Worm (Caenorhabditis elegans) whole organism, young adult: Measurements from ENCODE around the gene T20B12.3.
A peak's percentile ranks its signal among the peaks of the same experiment; 100 is the strongest.

Source experiments
- B0019.2 ChIP-seq: fragments of 200-800 bp; sonication (Bioruptor generic); conservative IDR thresholded peaks from 2 replicates; pipeline ENCODE4 v1.3.6; 2022; ENCODE audit warnings: missing genetic modification reagents, missing genetic modification characterization, missing compliant biosample characterization
- F10E7.11 ChIP-seq: sonication (generic microtip); optimal IDR thresholded peaks from 2 replicates; lab custom pipeline; 2017; ENCODE audit warnings: mild to moderate bottlenecking, missing genetic modification characterization, moderate library complexity, missing compliant biosample characterization
- F33H1.4 ChIP-seq: fragments of 200-800 bp; sonication (Bioruptor generic); IDR thresholded peaks from 2 replicates; pipeline ENCODE4 v1.3.6; 2022; ENCODE audit warnings: missing genetic modification reagents, missing genetic modification characterization, missing compliant biosample characterization
- F37B4.10 ChIP-seq: fragments of 200-800 bp; sonication (Bioruptor generic); IDR thresholded peaks from 2 replicates; pipeline ENCODE4 v1.3.6; 2022; ENCODE audit warnings: missing genetic modification characterization, missing compliant biosample characterization
- F39B2.1 ChIP-seq: fragments of 200-800 bp; sonication (Bioruptor generic); IDR thresholded peaks from 2 replicates; pipeline ENCODE4 v1.3.6; 2022; ENCODE audit warnings: missing genetic modification reagents, missing genetic modification characterization, missing compliant biosample characterization
- F49E8.2 ChIP-seq: sonication (generic microtip); optimal IDR thresholded peaks from 3 replicates; lab custom pipeline; 2017; ENCODE audit warnings: missing genetic modification characterization, mild to moderate bottlenecking, missing compliant biosample characterization, antibody characterized with exemption, moderate library complexity; ENCODE audit not compliant: insufficient read depth
- F57A8.1 ChIP-seq: fragments of 200-800 bp; sonication (Bioruptor generic); optimal IDR thresholded peaks from 2 replicates; lab custom pipeline; 2018; ENCODE audit warnings: mild to moderate bottlenecking, missing genetic modification characterization, moderate library complexity, missing compliant biosample characterization
- K11D2.4 ChIP-seq: fragments of 200-800 bp; sonication (Bioruptor generic); IDR thresholded peaks from 2 replicates; pipeline ENCODE4 v1.3.6; 2022; ENCODE audit warnings: missing genetic modification reagents, missing genetic modification characterization, missing compliant biosample characterization
- Y53F4B.3 ChIP-seq: fragments of 200-800 bp; sonication (Bioruptor generic); IDR thresholded peaks from 2 replicates; pipeline ENCODE4 v1.3.6; 2022; ENCODE audit warnings: missing genetic modification reagents, missing genetic modification characterization, missing compliant biosample characterization
- Y56A3A.18 ChIP-seq: fragments of 200-800 bp; sonication (Bioruptor generic); IDR thresholded peaks from 2 replicates; pipeline ENCODE4 v1.3.6; 2022; ENCODE audit warnings: missing genetic modification reagents, missing genetic modification characterization, missing compliant biosample characterization
- Y79H2A.3 ChIP-seq: fragments of 200-800 bp; sonication (Bioruptor generic); conservative IDR thresholded peaks from 2 replicates; pipeline ENCODE4 v1.3.6; 2022; ENCODE audit warnings: missing genetic modification reagents, missing genetic modification characterization, missing compliant biosample characterization
- ZK185.1 ChIP-seq: sonication (generic microtip); optimal IDR thresholded peaks from 2 replicates; lab custom pipeline; 2016; ENCODE audit warnings: mild to moderate bottlenecking, missing genetic modification characterization, missing compliant biosample characterization; ENCODE audit not compliant: poor library complexity, severe bottlenecking
- akir-1 ChIP-seq: fragments of 200-800 bp; sonication (Bioruptor generic); optimal IDR thresholded peaks from 2 replicates; lab custom pipeline; 2018; ENCODE audit warnings: mild to moderate bottlenecking, missing genetic modification characterization, moderate library complexity, missing compliant biosample characterization
- ama-1 ChIP-seq, 3 experiments: fragments of 150-350 bp in 1 of 3; sonication (generic microtip) in 2 of 3; optimal IDR thresholded peaks; 2 replicates each; lab custom pipeline; 2014 to 2018; ENCODE audit warnings: missing biosample characterization in 2 of 3, missing genetic modification characterization in 2 of 3, missing genetic modification reagents in 2 of 3
- aptf-3 ChIP-seq: fragments of 200-800 bp; sonication (Bioruptor generic); IDR thresholded peaks from 2 replicates; pipeline ENCODE4 v1.3.6; 2022; ENCODE audit warnings: missing genetic modification characterization, missing compliant biosample characterization
- attf-3 ChIP-seq: fragments of 200-800 bp; sonication (Bioruptor generic); conservative IDR thresholded peaks from 2 replicates; pipeline ENCODE4 v1.3.6; 2022; ENCODE audit warnings: missing genetic modification reagents, missing genetic modification characterization, missing compliant biosample characterization
- attf-5 ChIP-seq: fragments of 200-800 bp; sonication (Bioruptor generic); optimal IDR thresholded peaks from 2 replicates; lab custom pipeline; 2018; ENCODE audit warnings: mild to moderate bottlenecking, missing genetic modification characterization, missing compliant biosample characterization
- attf-6 ChIP-seq: fragments of 200-800 bp; sonication (Bioruptor generic); IDR thresholded peaks from 2 replicates; pipeline ENCODE4 v1.3.6; 2022; ENCODE audit warnings: missing genetic modification reagents, missing genetic modification characterization, missing compliant biosample characterization
- bed-1 ChIP-seq: fragments of 200-800 bp; sonication (Bioruptor generic); IDR thresholded peaks from 2 replicates; pipeline ENCODE4 v1.3.6; 2022; ENCODE audit warnings: missing genetic modification reagents, missing genetic modification characterization, missing compliant biosample characterization
- ccch-3 ChIP-seq: fragments of 200-800 bp; sonication (Bioruptor generic); optimal IDR thresholded peaks from 2 replicates; lab custom pipeline; 2018; ENCODE audit warnings: mild to moderate bottlenecking, missing genetic modification characterization, missing compliant biosample characterization
- cebp-2 ChIP-seq: fragments of 200-800 bp; sonication (Bioruptor generic); IDR thresholded peaks from 2 replicates; pipeline ENCODE4 v1.3.6; 2022; ENCODE audit warnings: missing genetic modification characterization, missing compliant biosample characterization
- ceh-27 ChIP-seq: fragments of 200-800 bp; sonication (Bioruptor generic); optimal IDR thresholded peaks from 2 replicates; lab custom pipeline; 2018; ENCODE audit warnings: mild to moderate bottlenecking, missing genetic modification characterization, moderate library complexity, missing compliant biosample characterization
- ceh-40 ChIP-seq: fragments of 200-800 bp; sonication (Bioruptor generic); IDR thresholded peaks from 2 replicates; pipeline ENCODE4 v1.3.6; 2022; ENCODE audit warnings: missing genetic modification characterization, missing compliant biosample characterization
- chd-7 ChIP-seq: sonication (generic microtip); optimal IDR thresholded peaks from 2 replicates; lab custom pipeline; 2016; ENCODE audit warnings: mild to moderate bottlenecking, missing genetic modification characterization, moderate library complexity, missing compliant biosample characterization
- dpff-1 ChIP-seq: sonication (generic microtip); optimal IDR thresholded peaks from 2 replicates; lab custom pipeline; 2017; ENCODE audit warnings: mild to moderate bottlenecking, missing genetic modification characterization, missing compliant biosample characterization
- dpl-1 ChIP-seq: fragments of 150-350 bp; optimal IDR thresholded peaks from 2 replicates; lab custom pipeline; 2014; ENCODE audit warnings: missing biosample characterization, missing genetic modification reagents, missing genetic modification characterization
- egl-18 ChIP-seq: fragments of 200-800 bp; sonication (Bioruptor generic); IDR thresholded peaks from 2 replicates; pipeline ENCODE4 v1.3.6; 2022; ENCODE audit warnings: missing genetic modification reagents, missing genetic modification characterization, missing compliant biosample characterization
- fkh-3 ChIP-seq: sonication (generic microtip); optimal IDR thresholded peaks from 2 replicates; lab custom pipeline; 2016; ENCODE audit warnings: mild to moderate bottlenecking, missing genetic modification characterization, missing compliant biosample characterization
- let-607 ChIP-seq, 2 experiments: fragments of 200-800 bp in 1 of 2; sonication (Bioruptor generic) in 1 of 2; sonication (generic microtip) in 1 of 2; optimal IDR thresholded peaks; 2 replicates each; lab custom pipeline; 2016 to 2018; ENCODE audit warnings: mild to moderate bottlenecking in 2 of 2, missing compliant biosample characterization in 2 of 2, missing genetic modification characterization in 2 of 2, moderate library complexity in 2 of 2, missing genotype in 1 of 2
- lir-1 ChIP-seq: fragments of 200-800 bp; sonication (Bioruptor generic); conservative IDR thresholded peaks from 2 replicates; pipeline ENCODE4 v1.3.6; 2022; ENCODE audit warnings: missing genetic modification reagents, missing genetic modification characterization, missing compliant biosample characterization
- lsl-1 ChIP-seq: fragments of 200-800 bp; sonication (Bioruptor generic); optimal IDR thresholded peaks from 2 replicates; lab custom pipeline; 2018; ENCODE audit warnings: mild to moderate bottlenecking, missing genetic modification characterization, moderate library complexity, missing compliant biosample characterization
- lsy-27 ChIP-seq: sonication (generic microtip); optimal IDR thresholded peaks from 2 replicates; lab custom pipeline; 2017; ENCODE audit warnings: missing genetic modification characterization, mild to moderate bottlenecking, missing compliant biosample characterization, antibody characterized with exemption, missing genotype, borderline replicate concordance; ENCODE audit not compliant: insufficient read depth
- madf-3 ChIP-seq: fragments of 200-800 bp; sonication (Bioruptor generic); IDR thresholded peaks from 2 replicates; pipeline ENCODE4 v1.3.6; 2022; ENCODE audit warnings: missing genetic modification reagents, missing genetic modification characterization, missing compliant biosample characterization
- mel-28 ChIP-seq: sonication (generic microtip); optimal IDR thresholded peaks from 2 replicates; lab custom pipeline; 2016; ENCODE audit warnings: borderline replicate concordance, mild to moderate bottlenecking, missing genetic modification characterization, missing compliant biosample characterization
- mxl-1 ChIP-seq: sonication (generic microtip); optimal IDR thresholded peaks from 2 replicates; lab custom pipeline; 2016; ENCODE audit warnings: missing genetic modification characterization, missing compliant biosample characterization
- nfya-1 ChIP-seq: sonication (generic microtip); optimal IDR thresholded peaks from 2 replicates; lab custom pipeline; 2017; ENCODE audit warnings: antibody characterized with exemption, missing compliant biosample characterization, missing genetic modification characterization, borderline replicate concordance; ENCODE audit not compliant: insufficient read depth
- nfya-2 ChIP-seq: fragments of 200-800 bp; sonication (Bioruptor generic); IDR thresholded peaks from 2 replicates; pipeline ENCODE4 v1.3.6; 2022; ENCODE audit warnings: missing genetic modification reagents, missing genetic modification characterization, missing compliant biosample characterization
- nhr-27 ChIP-seq: fragments of 200-800 bp; sonication (Bioruptor generic); optimal IDR thresholded peaks from 2 replicates; lab custom pipeline; 2018; ENCODE audit warnings: mild to moderate bottlenecking, missing genetic modification characterization, moderate library complexity, missing compliant biosample characterization
- nhr-90 ChIP-seq: sonication (generic microtip); optimal IDR thresholded peaks from 2 replicates; lab custom pipeline; 2016; ENCODE audit warnings: missing genotype, mild to moderate bottlenecking, missing genetic modification characterization, missing compliant biosample characterization
- repo-1 ChIP-seq: sonication (generic microtip); optimal IDR thresholded peaks from 2 replicates; lab custom pipeline; 2017; ENCODE audit warnings: mild to moderate bottlenecking, missing genetic modification characterization, missing compliant biosample characterization
- snpc-1.1 ChIP-seq: sonication (generic microtip); optimal IDR thresholded peaks from 2 replicates; lab custom pipeline; 2017; ENCODE audit warnings: missing genetic modification characterization, mild to moderate bottlenecking, missing compliant biosample characterization, antibody characterized with exemption, moderate library complexity, missing genotype, missing genetic modification reagents; ENCODE audit not compliant: insufficient read depth
- tbp1 ChIP-seq: fragments of 200-800 bp; sonication (Bioruptor generic); optimal IDR thresholded peaks from 2 replicates; lab custom pipeline; 2018; ENCODE audit warnings: mild to moderate bottlenecking, missing genetic modification characterization, missing compliant biosample characterization
- tlf-1 ChIP-seq: fragments of 200-800 bp; sonication (Bioruptor generic); optimal IDR thresholded peaks from 2 replicates; lab custom pipeline; 2018; ENCODE audit warnings: mild to moderate bottlenecking, missing genetic modification characterization, missing compliant biosample characterization
- zfh-2 ChIP-seq: fragments of 200-800 bp; sonication (Bioruptor generic); conservative IDR thresholded peaks from 2 replicates; pipeline ENCODE4 v1.3.6; 2022; ENCODE audit warnings: missing genetic modification reagents, missing genetic modification characterization, missing compliant biosample characterization
- ztf-25 ChIP-seq: fragments of 200-800 bp; sonication (Bioruptor generic); IDR thresholded peaks from 2 replicates; pipeline ENCODE4 v1.3.6; 2022; ENCODE audit warnings: missing genetic modification reagents, missing genetic modification characterization, missing compliant biosample characterization
- ztf-28 ChIP-seq: fragments of 200-800 bp; sonication (Bioruptor generic); IDR thresholded peaks from 2 replicates; pipeline ENCODE4 v1.3.6; 2022; ENCODE audit warnings: missing genetic modification reagents, missing genetic modification characterization, missing compliant biosample characterization
- ztf-3 ChIP-seq: fragments of 200-800 bp; sonication (Bioruptor generic); optimal IDR thresholded peaks from 2 replicates; lab custom pipeline; 2018; ENCODE audit warnings: mild to moderate bottlenecking, missing genetic modification characterization, missing compliant biosample characterization
- ztf-6 ChIP-seq: fragments of 200-800 bp; sonication (Bioruptor generic); IDR thresholded peaks from 2 replicates; pipeline ENCODE4 v1.3.6; 2022; ENCODE audit warnings: missing genetic modification reagents, missing genetic modification characterization, missing compliant biosample characterization

Gene T20B12.3

DNA sequence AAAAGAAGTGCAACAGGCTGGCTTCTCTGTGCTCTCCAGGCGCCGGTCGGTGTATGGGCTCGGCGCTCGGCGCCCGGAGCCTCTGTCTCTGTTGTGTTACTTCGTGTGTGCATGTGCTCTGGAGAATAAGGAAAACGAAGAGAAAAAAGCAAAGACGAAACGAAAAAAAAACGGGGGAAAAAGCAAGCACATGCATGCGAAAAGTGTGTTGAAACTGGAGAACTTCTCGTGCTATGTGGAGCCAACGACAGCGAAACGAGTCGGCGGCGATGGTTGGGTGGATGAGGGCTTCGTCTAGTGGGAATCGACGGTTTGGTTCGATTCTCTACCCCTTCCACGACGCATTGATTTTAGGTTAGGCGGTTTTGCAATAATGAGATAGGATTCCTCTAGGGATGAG is 5.4 kb downstream of the T20B12.3 start (continued):
- TF ChIP-seq Y79H2A.3 (GFP tag; lab: Robert Waterston, UW), result no peak
- TF ChIP-seq tlf-1 (GFP tag; lab: Kevin White, UChicago), result no peak
- peak; percentile 8 for TF ChIP-seq chd-7 (tag; lab: Kevin White, UChicago)
- TF ChIP-seq F57A8.1 (GFP tag; lab: Kevin White, UChicago), result no peak
- no peak for TF ChIP-seq ztf-25 (GFP tag; lab: Robert Waterston, UW)
- no peak for TF ChIP-seq bed-1 (GFP tag; lab: Robert Waterston, UW)
- TF ChIP-seq F10E7.11 (tag; lab: Kevin White, UChicago), result no peak
- TF ChIP-seq Y56A3A.18, result peak; percentile 68; the same call in 1 of the 2 replicates
- peak; percentile 95 for TF ChIP-seq zfh-2 (GFP tag; lab: Robert Waterston, UW)
- no peak for TF ChIP-seq nhr-27 (tag; lab: Kevin White, UChicago)
- TF ChIP-seq Y53F4B.3 (GFP tag; lab: Robert Waterston, UW), result no peak
- TF ChIP-seq ZK185.1 (tag; lab: Kevin White, UChicago), result no peak
- no peak for TF ChIP-seq attf-6 (GFP tag; lab: Robert Waterston, UW)
- peak; percentile 2 for TF ChIP-seq nhr-90
- TF ChIP-seq mxl-1 (tag; lab: Kevin White, UChicago), result no peak
- TF ChIP-seq dpl-1 (GFP tag; lab: Kevin White, UChicago), result no peak
- TF ChIP-seq lsl-1 (GFP tag; lab: Kevin White, UChicago), result no peak
- no peak for TF ChIP-seq ceh-40 (GFP tag; lab: Robert Waterston, UW)
- no peak for TF ChIP-seq F39B2.1
- TF ChIP-seq F33H1.4, result 0 out of 2 replicates have a peak, but pooled peaks have one; percentile 10
- no peak for TF ChIP-seq snpc-1.1
- no peak for TF ChIP-seq akir-1
- TF ChIP-seq ztf-28 (GFP tag; lab: Robert Waterston, UW), result no peak
- TF ChIP-seq lir-1, result no peak
- TF ChIP-seq ama-1 (optimal IDR thresholded peaks at IDR 0.05; lab: Kevin White, UChicago), result no peak
- TF ChIP-seq ama-1 (GFP tag; optimal IDR thresholded peaks at IDR 0.05; lab: Kevin White, UChicago), result no peak
- TF ChIP-seq B0019.2 (GFP tag; lab: Robert Waterston, UW), result no peak
- no peak for TF ChIP-seq ceh-27 (GFP tag; lab: Kevin White, UChicago)
- TF ChIP-seq nfya-1 (tag; lab: Kevin White, UChicago), result no peak
- TF ChIP-seq K11D2.4, result no peak
- no peak for TF ChIP-seq aptf-3 (GFP tag; lab: Robert Waterston, UW)
- no peak for TF ChIP-seq ztf-6 (GFP tag; lab: Robert Waterston, UW)
- TF ChIP-seq tbp1 (GFP tag; lab: Kevin White, UChicago), result peak; percentile 100
- no peak for TF ChIP-seq nfya-2 (GFP tag; lab: Robert Waterston, UW)
- no peak for TF ChIP-seq F49E8.2 (tag; lab: Kevin White, UChicago)
- TF ChIP-seq madf-3 (GFP tag; lab: Robert Waterston, UW), result no peak
- TF ChIP-seq ccch-3 (GFP tag; lab: Kevin White, UChicago), result no peak
- TF ChIP-seq attf-5 (GFP tag; lab: Kevin White, UChicago), result peak; percentile 48
- no peak for TF ChIP-seq cebp-2 (GFP tag; lab: Robert Waterston, UW)
- TF ChIP-seq repo-1, result peak; percentile 86
- TF ChIP-seq mel-28 (tag; lab: Kevin White, UChicago), result no peak
- TF ChIP-seq F37B4.10, result no peak
- no peak for TF ChIP-seq ztf-3 (GFP tag; lab: Kevin White, UChicago)
- no peak for TF ChIP-seq lsy-27
- peak in 1 of 2 experiments; percentile 3 for TF ChIP-seq let-607 (tag; optimal IDR thresholded peaks at IDR 0.05; lab: Kevin White, UChicago)
- no peak for TF ChIP-seq dpff-1 (tag; lab: Kevin White, UChicago)
- TF ChIP-seq attf-3 (GFP tag; lab: Robert Waterston, UW), result no peak
- no peak for TF ChIP-seq egl-18 (GFP tag; lab: Robert Waterston, UW)
- peak; percentile 18 for TF ChIP-seq fkh-3 (tag; lab: Kevin White, UChicago)
